Fruit fly (Drosophila melanogaster): ENCODE results near the gene CG34174.

The CG34174 gene

dm6 chr2L:2222377-2222776, 8.3 kb downstream of the CG34174 start (continued):
- no peak for TF ChIP-seq fkh (GFP tag; optimal IDR thresholded peaks at IDR 0.05)
- TF ChIP-seq Sox14 (GFP tag; optimal IDR thresholded peaks at IDR 0.05), result no peak
- no peak for TF ChIP-seq Lpt (GFP tag; optimal IDR thresholded peaks at IDR 0.05)
- TF ChIP-seq eg (GFP tag; IDR thresholded peaks at IDR 0.05), result 0 out of 3 replicates have a peak, but pooled peaks have one; percentile 38

- TF ChIP-seq cyc (GFP tag; optimal IDR thresholded peaks at IDR 0.05), result peak; percentile 90
- peak; percentile 87 for TF ChIP-seq CG3919 (GFP tag; optimal IDR thresholded peaks at IDR 0.05)
- peak; percentile 68 for TF ChIP-seq Gug (GFP tag; IDR thresholded peaks at IDR 0.05)
- TF ChIP-seq Smox (GFP tag; optimal IDR thresholded peaks at IDR 0.05), result peak; percentile 88
- peak; percentile 81 for TF ChIP-seq dsx (GFP tag; optimal IDR thresholded peaks at IDR 0.05; ENCODE audit: poor library complexity, severe bottlenecking)
- peak; percentile 79 for TF ChIP-seq Ets96B (tag; optimal IDR thresholded peaks at IDR 0.05)
- TF ChIP-seq CG11762 (GFP tag; optimal IDR thresholded peaks at IDR 0.05; ENCODE audit: insufficient read depth), result peak; percentile 48
- TF ChIP-seq Hr39 (GFP tag; optimal IDR thresholded peaks at IDR 0.05), result peak; percentile 93
- peak; percentile 83 for TF ChIP-seq CG6163 (GFP tag; IDR thresholded peaks at IDR 0.05)
- TF ChIP-seq Eip75B (GFP tag; optimal IDR thresholded peaks at IDR 0.05), result peak; percentile 84
- TF ChIP-seq salr (GFP tag; optimal IDR thresholded peaks at IDR 0.05), result peak; percentile 55 to 84
- peak; percentile 43 for TF ChIP-seq CG9139 (GFP tag; optimal IDR thresholded peaks at IDR 0.05)
- TF ChIP-seq OdsH (GFP tag; optimal IDR thresholded peaks at IDR 0.05), result peak; percentile 90
- peak; percentile 2 to 79 for TF ChIP-seq ss (GFP tag; optimal IDR thresholded peaks at IDR 0.05)
- peak; percentile 74 for TF ChIP-seq CG8632 (GFP tag; optimal IDR thresholded peaks at IDR 0.05)
- peak; percentile 90 for TF ChIP-seq acj6 (GFP tag; optimal IDR thresholded peaks at IDR 0.05)
- peak; percentile 57 for TF ChIP-seq CG8319 (GFP tag; optimal IDR thresholded peaks at IDR 0.05)
- TF ChIP-seq fd85E (GFP tag; optimal IDR thresholded peaks at IDR 0.05), result peak; percentile 59
- TF ChIP-seq vri (GFP tag; optimal IDR thresholded peaks at IDR 0.05), result peak; percentile 84
- peak; percentile 90 for TF ChIP-seq Hr4 (GFP tag; optimal IDR thresholded peaks at IDR 0.05)
- peak; percentile 74 for TF ChIP-seq CG6792 (GFP tag; optimal IDR thresholded peaks at IDR 0.05)
- TF ChIP-seq dac (GFP tag; optimal IDR thresholded peaks at IDR 0.05), result peak; percentile 54
- TF ChIP-seq topi (GFP tag; optimal IDR thresholded peaks at IDR 0.05), result peak; percentile 90
- peak; percentile 92 for TF ChIP-seq CG31627 (GFP tag; optimal IDR thresholded peaks at IDR 0.05)
- TF ChIP-seq CG6854 (GFP tag; optimal IDR thresholded peaks at IDR 0.05), result peak; percentile 39
- TF ChIP-seq Eip78C (GFP tag), result peak; percentile 95
- TF ChIP-seq CG11902 (GFP tag; optimal IDR thresholded peaks at IDR 0.05), result peak; percentile 75
- TF ChIP-seq esn (GFP tag; optimal IDR thresholded peaks at IDR 0.05), result peak; percentile 93
- TF ChIP-seq CG11294 (GFP tag; IDR thresholded peaks at IDR 0.05), result peak; percentile 45; the same call in 1 of the 2 replicates
- TF ChIP-seq Sox14 (GFP tag; optimal IDR thresholded peaks at IDR 0.05), result peak; percentile 88
- TF ChIP-seq CG6276 (GFP tag; optimal IDR thresholded peaks at IDR 0.05), result peak; percentile 34
- peak; percentile 93 for TF ChIP-seq lz (GFP tag; optimal IDR thresholded peaks at IDR 0.05)
- TF ChIP-seq achi (GFP tag; optimal IDR thresholded peaks at IDR 0.05), result peak; percentile 82
- peak; percentile 33; the same call in 1 of the 3 replicates for TF ChIP-seq CG8119 (GFP tag; IDR thresholded peaks at IDR 0.05)
- TF ChIP-seq svp (GFP tag), result peak; percentile 94
- TF ChIP-seq CG4318 (GFP tag; optimal IDR thresholded peaks at IDR 0.05), result peak; percentile 21
- peak; percentile 75 for TF ChIP-seq CG7368 (GFP tag; optimal IDR thresholded peaks at IDR 0.05)
- peak; percentile 91 for TF ChIP-seq pdm3 (GFP tag; optimal IDR thresholded peaks at IDR 0.05)
- TF ChIP-seq CG32006 (GFP tag; optimal IDR thresholded peaks at IDR 0.05), result peak; percentile 69
- TF ChIP-seq Met (GFP tag; optimal IDR thresholded peaks at IDR 0.05), result peak; percentile 90
- peak; percentile 71 for TF ChIP-seq Sox15 (GFP tag; optimal IDR thresholded peaks at IDR 0.05)
- peak; percentile 67 for TF ChIP-seq fd59A (GFP tag; optimal IDR thresholded peaks at IDR 0.05)
- peak; percentile 53 for TF ChIP-seq CG6808 (GFP tag; optimal IDR thresholded peaks at IDR 0.05)
- TF ChIP-seq CG3032 (tag; optimal IDR thresholded peaks at IDR 0.05), result peak; percentile 84
- peak; percentile 79 for TF ChIP-seq CG10669 (GFP tag; optimal IDR thresholded peaks at IDR 0.05)
Measured at dm6 chr2L:2226259-2227121, 12.4 kb downstream of the CG34174 start, which contains the start of the genes CG15387 and sau. CG15387 (minus strand) TSS chr2L:2226294. sau (plus strand) TSS chr2L:2226342.

Measured in whole organism, prepupa.